Worm (Caenorhabditis elegans) whole organism, young adult: ENCODE measurements around the gene C02F5.5.
A peak's percentile ranks its signal among the peaks of the same experiment; 100 is the strongest.

Source experiments
- B0019.2 ChIP-seq: fragments of 200-800 bp; sonication (Bioruptor generic); conservative IDR thresholded peaks from 2 replicates; pipeline ENCODE4 v1.3.6; 2022; ENCODE audit warnings: missing genetic modification reagents, missing genetic modification characterization, missing compliant biosample characterization
- F23B12.7 ChIP-seq: sonication (generic microtip); optimal IDR thresholded peaks from 2 replicates; lab custom pipeline; 2017; ENCODE audit warnings: missing genetic modification characterization, mild to moderate bottlenecking, missing compliant biosample characterization, antibody characterized with exemption, moderate library complexity; ENCODE audit not compliant: insufficient read depth
- F49E8.2 ChIP-seq: sonication (generic microtip); optimal IDR thresholded peaks from 3 replicates; lab custom pipeline; 2017; ENCODE audit warnings: missing genetic modification characterization, mild to moderate bottlenecking, missing compliant biosample characterization, antibody characterized with exemption, moderate library complexity; ENCODE audit not compliant: insufficient read depth
- F52B5.7 ChIP-seq: sonication (generic microtip); optimal IDR thresholded peaks from 2 replicates; lab custom pipeline; 2016; ENCODE audit warnings: mild to moderate bottlenecking, missing genetic modification characterization, missing compliant biosample characterization
- F57A8.1 ChIP-seq: fragments of 200-800 bp; sonication (Bioruptor generic); optimal IDR thresholded peaks from 2 replicates; lab custom pipeline; 2018; ENCODE audit warnings: mild to moderate bottlenecking, missing genetic modification characterization, moderate library complexity, missing compliant biosample characterization
- F57C9.4 ChIP-seq: sonication (generic microtip); optimal IDR thresholded peaks from 2 replicates; lab custom pipeline; 2017; ENCODE audit warnings: mild to moderate bottlenecking, missing genetic modification characterization, missing compliant biosample characterization
- K11D2.4 ChIP-seq: fragments of 200-800 bp; sonication (Bioruptor generic); IDR thresholded peaks from 2 replicates; pipeline ENCODE4 v1.3.6; 2022; ENCODE audit warnings: missing genetic modification reagents, missing genetic modification characterization, missing compliant biosample characterization
- Y53F4B.3 ChIP-seq: fragments of 200-800 bp; sonication (Bioruptor generic); IDR thresholded peaks from 2 replicates; pipeline ENCODE4 v1.3.6; 2022; ENCODE audit warnings: missing genetic modification reagents, missing genetic modification characterization, missing compliant biosample characterization
- Y53G8AR.9 ChIP-seq: fragments of 200-800 bp; sonication (Bioruptor generic); conservative IDR thresholded peaks from 2 replicates; pipeline ENCODE4 v1.3.6; 2022; ENCODE audit warnings: missing genetic modification reagents, missing genetic modification characterization, missing compliant biosample characterization
- Y56A3A.18 ChIP-seq: fragments of 200-800 bp; sonication (Bioruptor generic); IDR thresholded peaks from 2 replicates; pipeline ENCODE4 v1.3.6; 2022; ENCODE audit warnings: missing genetic modification reagents, missing genetic modification characterization, missing compliant biosample characterization
- Y79H2A.3 ChIP-seq: fragments of 200-800 bp; sonication (Bioruptor generic); conservative IDR thresholded peaks from 2 replicates; pipeline ENCODE4 v1.3.6; 2022; ENCODE audit warnings: missing genetic modification reagents, missing genetic modification characterization, missing compliant biosample characterization
- akir-1 ChIP-seq: fragments of 200-800 bp; sonication (Bioruptor generic); optimal IDR thresholded peaks from 2 replicates; lab custom pipeline; 2018; ENCODE audit warnings: mild to moderate bottlenecking, missing genetic modification characterization, moderate library complexity, missing compliant biosample characterization
- aptf-3 ChIP-seq: fragments of 200-800 bp; sonication (Bioruptor generic); IDR thresholded peaks from 2 replicates; pipeline ENCODE4 v1.3.6; 2022; ENCODE audit warnings: missing genetic modification characterization, missing compliant biosample characterization
- attf-3 ChIP-seq: fragments of 200-800 bp; sonication (Bioruptor generic); conservative IDR thresholded peaks from 2 replicates; pipeline ENCODE4 v1.3.6; 2022; ENCODE audit warnings: missing genetic modification reagents, missing genetic modification characterization, missing compliant biosample characterization
- ceh-79 ChIP-seq: sonication (generic microtip); optimal IDR thresholded peaks from 2 replicates; lab custom pipeline; 2017; ENCODE audit warnings: mild to moderate bottlenecking, missing genetic modification characterization, missing compliant biosample characterization
- die-1 ChIP-seq: sonication (generic microtip); optimal IDR thresholded peaks from 2 replicates; lab custom pipeline; 2016; ENCODE audit warnings: missing genotype, mild to moderate bottlenecking, missing genetic modification characterization, missing compliant biosample characterization
- dox-1 ChIP-seq: fragments of 200-800 bp; sonication (Bioruptor generic); IDR thresholded peaks from 2 replicates; pipeline ENCODE4 v1.3.6; 2022; ENCODE audit warnings: missing genetic modification reagents, missing genetic modification characterization, missing compliant biosample characterization
- dpl-1 ChIP-seq: fragments of 150-350 bp; optimal IDR thresholded peaks from 2 replicates; lab custom pipeline; 2014; ENCODE audit warnings: missing biosample characterization, missing genetic modification reagents, missing genetic modification characterization
- egl-18 ChIP-seq: fragments of 200-800 bp; sonication (Bioruptor generic); IDR thresholded peaks from 2 replicates; pipeline ENCODE4 v1.3.6; 2022; ENCODE audit warnings: missing genetic modification reagents, missing genetic modification characterization, missing compliant biosample characterization
- egrh-3 ChIP-seq: fragments of 200-800 bp; sonication (Bioruptor generic); IDR thresholded peaks from 2 replicates; pipeline ENCODE4 v1.3.6; 2022; ENCODE audit warnings: missing genetic modification reagents, missing genetic modification characterization, missing compliant biosample characterization
- ets-4 ChIP-seq: fragments of 200-800 bp; sonication (Bioruptor generic); optimal IDR thresholded peaks from 2 replicates; lab custom pipeline; 2018; ENCODE audit warnings: mild to moderate bottlenecking, missing genetic modification characterization, missing compliant biosample characterization
- fkh-3 ChIP-seq: sonication (generic microtip); optimal IDR thresholded peaks from 2 replicates; lab custom pipeline; 2016; ENCODE audit warnings: mild to moderate bottlenecking, missing genetic modification characterization, missing compliant biosample characterization
- lag-1 ChIP-seq: fragments of 200-800 bp; sonication (Bioruptor generic); IDR thresholded peaks from 2 replicates; pipeline ENCODE4 v1.3.6; 2022; ENCODE audit warnings: missing genetic modification reagents, missing genetic modification characterization, missing compliant biosample characterization
- lin-40 ChIP-seq: sonication (generic microtip); optimal IDR thresholded peaks from 2 replicates; lab custom pipeline; 2016; ENCODE audit warnings: missing genetic modification characterization, mild to moderate bottlenecking, missing compliant biosample characterization, missing genotype, missing genetic modification reagents
- lsl-1 ChIP-seq: fragments of 200-800 bp; sonication (Bioruptor generic); optimal IDR thresholded peaks from 2 replicates; lab custom pipeline; 2018; ENCODE audit warnings: mild to moderate bottlenecking, missing genetic modification characterization, moderate library complexity, missing compliant biosample characterization
- mcd-1 ChIP-seq: fragments of 200-800 bp; sonication (Bioruptor generic); IDR thresholded peaks from 2 replicates; pipeline ENCODE4 v1.3.6; 2022; ENCODE audit warnings: missing genetic modification reagents, missing genetic modification characterization, missing compliant biosample characterization
- nfyb-1 ChIP-seq: fragments of 200-800 bp; sonication (Bioruptor generic); IDR thresholded peaks from 2 replicates; pipeline ENCODE4 v1.3.6; 2022; ENCODE audit warnings: missing genetic modification reagents, missing genetic modification characterization, missing compliant biosample characterization
- nhr-27 ChIP-seq: fragments of 200-800 bp; sonication (Bioruptor generic); optimal IDR thresholded peaks from 2 replicates; lab custom pipeline; 2018; ENCODE audit warnings: mild to moderate bottlenecking, missing genetic modification characterization, moderate library complexity, missing compliant biosample characterization
- nhr-90 ChIP-seq: sonication (generic microtip); optimal IDR thresholded peaks from 2 replicates; lab custom pipeline; 2016; ENCODE audit warnings: missing genotype, mild to moderate bottlenecking, missing genetic modification characterization, missing compliant biosample characterization
- pbrm-1 ChIP-seq: fragments of 200-800 bp; sonication (Bioruptor generic); IDR thresholded peaks from 2 replicates; pipeline ENCODE4 v1.3.6; 2022; ENCODE audit warnings: missing genetic modification reagents, missing genetic modification characterization, missing compliant biosample characterization
- pha-4 ChIP-seq: fragments of 150-350 bp; sonication (generic microtip); optimal IDR thresholded peaks from 2 replicates; lab custom pipeline; 2014; ENCODE audit warnings: missing biosample characterization, missing genetic modification reagents, missing genetic modification characterization
- sdz-38 ChIP-seq: sonication (generic microtip); optimal IDR thresholded peaks from 2 replicates; lab custom pipeline; 2016; ENCODE audit warnings: missing genotype, missing genetic modification characterization, missing compliant biosample characterization
- sea-2 ChIP-seq: fragments of 200-800 bp; sonication (Bioruptor generic); IDR thresholded peaks from 2 replicates; pipeline ENCODE4 v1.3.6; 2022; ENCODE audit warnings: missing genetic modification characterization, missing compliant biosample characterization
- somi-1 ChIP-seq: fragments of 200-800 bp; sonication (Bioruptor generic); optimal IDR thresholded peaks from 2 replicates; lab custom pipeline; 2018; ENCODE audit warnings: mild to moderate bottlenecking, missing genetic modification characterization, missing compliant biosample characterization
- zfh-2 ChIP-seq: fragments of 200-800 bp; sonication (Bioruptor generic); conservative IDR thresholded peaks from 2 replicates; pipeline ENCODE4 v1.3.6; 2022; ENCODE audit warnings: missing genetic modification reagents, missing genetic modification characterization, missing compliant biosample characterization

Gene C02F5.5

ce11 chrIII:8254938-8255337, 19.0 kb downstream of the C02F5.5 start, which contains the start of gene F09G8.5:
Gene F09G8.5, plus strand, starts transcription at chrIII:8254975.
- no peak for TF ChIP-seq K11D2.4 (GFP tag; lab: Robert Waterston, UW)
- TF ChIP-seq lag-1 (GFP tag; lab: Robert Waterston, UW), result no peak
- TF ChIP-seq Y79H2A.3, result no peak
- no peak for TF ChIP-seq dpl-1 (GFP tag; lab: Kevin White, UChicago)
- no peak for TF ChIP-seq sdz-38 (tag; lab: Kevin White, UChicago)
- TF ChIP-seq attf-3 (GFP tag; lab: Robert Waterston, UW), result no peak
- no peak for TF ChIP-seq nhr-27 (tag; lab: Kevin White, UChicago)
- no peak for TF ChIP-seq die-1
- no peak for TF ChIP-seq ceh-79 (tag; lab: Kevin White, UChicago)
- TF ChIP-seq aptf-3 (GFP tag; lab: Robert Waterston, UW), result no peak
- TF ChIP-seq Y53G8AR.9 (GFP tag; lab: Robert Waterston, UW), result no peak
- TF ChIP-seq somi-1, result no peak
- no peak for TF ChIP-seq B0019.2 (GFP tag; lab: Robert Waterston, UW)

ce11 chrIII:8258045-8258444, 22.1 kb downstream of the C02F5.5 start, which contains the start of gene ncr-2:
Gene ncr-2, plus strand, starts transcription at chrIII:8258345.
- TF ChIP-seq lin-40 (tag; lab: Kevin White, UChicago), result no peak
- TF ChIP-seq F23B12.7, result no peak
- TF ChIP-seq pha-4 (tag; lab: Kevin White, UChicago), result no peak
- no peak for TF ChIP-seq sea-2 (GFP tag; lab: Robert Waterston, UW)
- no peak for TF ChIP-seq F57C9.4 (tag; lab: Kevin White, UChicago)
- no peak for TF ChIP-seq Y56A3A.18 (GFP tag; lab: Robert Waterston, UW)
- TF ChIP-seq pbrm-1 (GFP tag; lab: Robert Waterston, UW), result no peak
- TF ChIP-seq F57A8.1, result no peak
- no peak for TF ChIP-seq nhr-27 (tag; lab: Kevin White, UChicago)
- TF ChIP-seq ets-4 (GFP tag; lab: Kevin White, UChicago), result no peak
- no peak for TF ChIP-seq akir-1 (GFP tag; lab: Kevin White, UChicago)
- TF ChIP-seq ceh-79 (tag; lab: Kevin White, UChicago), result no peak
- TF ChIP-seq F49E8.2 (tag; lab: Kevin White, UChicago), result no peak
- TF ChIP-seq Y53F4B.3, result no peak
- TF ChIP-seq fkh-3, result no peak
- TF ChIP-seq lsl-1 (GFP tag; lab: Kevin White, UChicago), result no peak

ce11 chrIII:8262599-8262998, 26.6 kb downstream of the C02F5.5 start:
- TF ChIP-seq dox-1 (GFP tag; lab: Robert Waterston, UW) (0 out of 2 replicates have a peak, but pooled peaks have one; percentile 23), nfyb-1 (0 out of 2 replicates have a peak, but pooled peaks have one; percentile 9), zfh-2 (GFP tag; lab: Robert Waterston, UW) (peak; percentile 95), F52B5.7 (tag; lab: Kevin White, UChicago) (peak; percentile 44), nhr-27 (tag; lab: Kevin White, UChicago) (no peak), egrh-3 (peak; percentile 97), mcd-1 (GFP tag; lab: Robert Waterston, UW) (peak; percentile 27; the same call in 1 of the 2 replicates), Y79H2A.3 (no peak), egl-18 (GFP tag; lab: Robert Waterston, UW) (no peak)

ce11 chrIII:8263377-8263776, 27.4 kb downstream of the C02F5.5 start, which contains the start of gene col-91:
Gene col-91, minus strand, starts transcription at chrIII:8263664.
- TF ChIP-seq nhr-90 (no peak), sdz-38 (tag; lab: Kevin White, UChicago) (no peak)
